Worm (Caenorhabditis elegans) whole organism, dauer: ENCODE data around the gene cyp-23A1.

Experiments
- unc-62 ChIP-seq: sonication (generic microtip); optimal IDR thresholded peaks from 2 replicates; lab custom pipeline; 2017; ENCODE audit warnings: missing biosample characterization, missing genetic modification reagents, missing genetic modification characterization

The cyp-23A1 gene

DNA sequence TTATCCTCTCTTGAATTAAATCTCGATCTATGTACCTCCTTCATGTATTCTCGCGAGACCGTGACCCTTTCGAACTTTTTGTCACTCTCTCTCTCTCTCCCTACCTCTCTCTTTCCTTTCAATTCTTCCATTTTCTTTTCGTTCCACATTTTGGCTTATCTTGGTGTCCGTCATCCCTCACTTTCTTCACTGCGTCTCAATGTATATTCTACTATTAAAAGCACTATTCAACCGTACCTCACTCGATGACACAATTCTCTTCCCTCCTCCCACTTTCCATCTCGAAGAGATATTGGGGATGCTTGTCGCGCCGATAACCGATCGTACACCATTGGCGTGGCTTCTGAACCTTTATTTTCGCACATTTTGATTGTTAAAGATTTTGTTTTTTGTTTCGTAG is 1.3 kb upstream of the cyp-23A1 start:
- TF ChIP-seq unc-62 (GFP tag; lab: Kevin White, UChicago), result no peak

DNA sequence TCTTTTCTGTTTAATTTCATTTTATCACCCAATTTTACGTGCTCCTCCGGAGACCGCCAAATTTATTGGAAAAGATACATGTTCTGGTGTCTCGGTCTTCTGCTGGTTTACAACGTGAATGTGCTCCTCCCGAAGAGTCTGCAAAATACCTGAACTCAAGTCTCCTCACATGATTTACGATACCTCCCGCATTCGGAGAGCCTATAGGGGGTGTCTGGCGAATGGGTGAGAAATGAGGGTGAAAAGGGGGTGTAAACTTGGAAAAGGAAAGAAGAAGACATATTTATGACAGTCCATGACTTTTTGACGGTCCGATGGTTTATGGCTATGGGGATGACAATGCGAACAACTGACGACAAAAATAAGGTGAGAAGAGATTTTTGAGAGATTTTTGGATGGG is 4.3 kb downstream of the cyp-23A1 start:
- no peak for TF ChIP-seq unc-62 (GFP tag; lab: Kevin White, UChicago)

DNA sequence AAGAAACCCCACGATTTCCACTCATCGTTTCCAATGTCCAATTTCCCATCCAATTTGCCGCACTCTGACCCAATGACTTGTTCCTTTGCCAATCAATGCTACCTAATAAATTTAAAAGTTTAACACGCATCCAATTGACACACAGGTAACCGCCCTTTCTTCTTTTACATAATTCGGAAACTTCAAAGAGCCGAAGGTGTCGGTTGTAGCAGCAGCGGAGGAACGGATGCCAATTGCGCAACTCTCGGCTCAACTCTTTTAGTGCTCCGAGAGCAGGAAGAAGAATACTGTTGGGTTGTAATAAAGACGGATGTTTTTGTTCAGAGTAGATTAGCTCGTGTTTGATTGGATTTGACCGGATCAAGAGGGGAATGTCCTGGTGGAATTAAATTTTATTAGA is 5.2 kb downstream of the cyp-23A1 start:
- TF ChIP-seq unc-62 (GFP tag; lab: Kevin White, UChicago), result no peak

DNA sequence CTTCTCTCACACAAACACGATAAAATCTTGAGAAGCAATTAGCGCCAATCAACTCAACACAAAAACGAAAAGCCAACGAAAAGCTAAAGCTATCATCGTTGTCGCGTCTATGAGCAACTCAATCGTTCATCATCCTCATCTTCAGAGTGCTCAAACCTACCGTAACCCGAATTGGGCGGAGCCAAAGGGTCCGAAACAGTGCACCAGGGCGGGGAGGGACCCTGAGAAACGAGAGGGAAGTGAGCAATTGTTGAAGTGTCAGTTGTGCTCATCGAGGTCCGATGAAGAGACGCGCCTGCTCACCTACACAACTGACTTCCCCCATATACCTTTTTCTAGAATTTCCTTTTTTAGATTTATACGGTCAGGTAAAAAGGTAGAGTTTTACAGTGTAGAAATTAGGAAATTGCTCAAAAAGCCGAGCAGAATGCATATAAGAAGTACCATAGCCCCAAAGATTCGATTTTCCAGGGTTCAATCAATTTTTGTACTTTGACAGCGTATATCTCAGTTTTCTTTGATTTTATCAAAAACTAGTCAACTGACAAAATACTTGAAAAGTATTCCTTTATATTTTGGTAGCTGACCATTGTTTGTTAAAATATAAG is 6.4 kb downstream of the cyp-23A1 start, which contains the start of gene hlh-1:
Gene hlh-1, plus strand, starts transcription at position 275 of the 608 bp plus-strand sequence.
- no peak for TF ChIP-seq unc-62 (GFP tag; lab: Kevin White, UChicago)

DNA sequence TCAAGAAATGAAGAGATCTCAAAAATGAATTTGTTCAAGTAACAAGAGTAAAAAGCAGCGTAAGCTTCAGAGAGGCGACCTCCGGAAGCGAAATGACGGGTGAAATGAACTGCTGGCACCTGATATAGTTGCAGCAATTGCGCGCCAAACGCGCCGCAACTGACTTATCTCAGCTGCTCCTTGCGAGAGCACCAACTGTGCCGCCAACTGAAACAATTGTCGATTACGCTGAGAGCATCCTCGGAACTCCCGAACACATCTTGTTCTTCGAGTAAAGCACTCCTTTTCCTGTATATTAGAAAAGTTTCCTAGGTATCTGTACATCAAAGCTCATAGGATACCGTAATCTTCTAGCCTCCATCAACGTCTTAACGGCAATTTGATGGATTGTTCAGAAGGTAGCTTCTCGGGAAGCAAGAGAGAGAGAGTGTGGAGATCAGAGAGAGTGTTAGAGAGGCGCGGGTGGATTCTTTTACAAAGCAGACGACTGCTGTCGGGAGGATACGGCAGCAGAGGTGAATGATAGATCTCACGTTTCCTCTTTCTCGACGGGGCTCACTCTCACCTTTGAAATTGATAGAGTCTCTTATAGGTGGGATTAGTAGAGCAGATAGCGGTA is 8.1 kb downstream of the cyp-23A1 start:
- TF ChIP-seq unc-62 (GFP tag; lab: Kevin White, UChicago), result no peak

DNA sequence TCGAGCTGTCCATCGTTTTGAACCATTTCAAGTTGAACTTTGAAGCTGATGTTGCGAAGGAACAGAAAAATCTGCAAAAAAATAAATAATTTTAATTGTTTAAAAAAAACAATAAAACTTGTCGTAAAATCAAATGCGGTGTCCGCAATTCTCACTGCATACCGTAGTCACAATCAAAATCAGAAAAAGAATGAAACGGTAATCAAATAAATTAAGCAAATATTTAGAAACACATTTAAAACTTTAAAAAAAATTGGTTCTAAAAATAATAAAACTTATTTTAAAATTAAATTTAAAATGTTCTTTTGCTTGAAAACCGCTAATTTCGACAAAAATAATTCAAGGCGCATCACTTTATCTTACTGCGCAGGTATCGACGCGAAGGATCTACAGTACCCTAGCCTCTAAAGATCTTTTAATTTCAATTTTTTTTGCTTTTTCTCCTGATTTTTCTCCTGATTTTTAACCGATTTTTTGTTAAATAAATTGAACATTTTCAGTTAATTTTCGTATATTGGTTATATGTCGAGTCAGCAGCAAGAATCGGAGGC is 11.2 kb downstream of the cyp-23A1 start, which contains the start of the genes B0304.4 and B0304.2:
Gene B0304.4, minus strand, starts transcription at position 101 of the 551 bp plus-strand sequence.
Gene B0304.2, plus strand, starts transcription at position 501 of the 551 bp plus-strand sequence.
- no peak for TF ChIP-seq unc-62 (GFP tag; lab: Kevin White, UChicago)

DNA sequence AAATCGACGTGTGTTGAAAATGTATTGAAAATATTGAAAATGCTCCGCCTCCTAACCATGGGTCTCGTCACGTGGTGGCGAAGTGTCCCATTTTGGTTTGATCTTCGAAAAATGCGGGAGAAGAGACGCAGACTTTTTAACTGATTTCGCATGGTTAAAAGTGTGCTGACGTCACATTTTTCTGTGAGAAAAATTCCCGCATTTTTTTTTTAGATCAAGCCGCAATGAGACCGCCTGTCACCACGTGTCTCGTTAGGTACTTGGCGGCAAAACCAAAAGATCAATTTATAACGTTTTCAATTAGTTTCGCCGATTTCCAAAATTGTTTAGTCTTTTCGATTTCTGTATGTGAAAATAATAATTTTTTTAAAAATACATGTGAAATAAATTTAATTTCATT is 13.2 kb downstream of the cyp-23A1 start:
- no peak for TF ChIP-seq unc-62 (GFP tag; lab: Kevin White, UChicago)

DNA sequence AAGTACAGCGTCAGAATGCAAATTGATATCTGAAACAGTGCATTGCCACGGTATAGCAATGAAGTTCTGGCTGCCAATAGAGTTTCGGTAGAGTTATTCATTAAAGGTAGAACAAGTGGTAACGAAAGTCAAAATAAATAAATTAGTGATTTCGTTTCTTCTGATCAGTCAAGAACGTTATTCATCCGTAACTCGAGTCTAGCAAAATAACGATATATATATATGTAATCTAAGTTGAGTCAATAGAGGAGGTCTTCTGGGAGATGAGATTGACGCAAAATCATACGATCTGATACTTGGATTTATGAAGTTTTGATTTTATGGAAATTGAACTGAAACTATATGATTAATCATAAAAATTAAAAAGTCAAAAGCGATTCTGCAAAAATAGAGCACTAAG is 15.8 kb downstream of the cyp-23A1 start, which contains the start of gene sra-35:
Gene sra-35, minus strand, starts transcription at position 101 of the 400 bp plus-strand sequence.
- no peak for TF ChIP-seq unc-62 (GFP tag; lab: Kevin White, UChicago)

DNA sequence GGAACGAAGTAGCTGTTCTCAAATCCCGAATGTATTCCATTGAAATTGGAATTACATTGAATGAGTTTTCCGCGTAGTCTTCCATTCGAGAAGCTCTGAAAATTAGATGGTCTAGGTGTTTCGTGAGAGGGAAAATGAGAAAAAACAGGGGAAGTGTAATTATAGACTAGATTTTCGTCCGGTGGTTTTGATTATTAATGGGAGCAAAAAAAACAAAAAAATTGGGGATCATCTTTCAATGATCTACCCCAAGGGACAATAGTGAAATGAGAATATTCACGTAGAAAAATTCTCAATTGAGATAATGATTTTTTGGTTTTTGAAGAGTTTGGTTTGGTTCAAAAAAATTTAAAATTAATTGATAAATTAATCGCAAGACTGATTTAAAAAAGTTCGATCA is 19.9 kb downstream of the cyp-23A1 start, which contains the start of gene sra-32:
Gene sra-32, minus strand, starts transcription at position 101 of the 400 bp plus-strand sequence.
- no peak for TF ChIP-seq unc-62 (GFP tag; lab: Kevin White, UChicago)

DNA sequence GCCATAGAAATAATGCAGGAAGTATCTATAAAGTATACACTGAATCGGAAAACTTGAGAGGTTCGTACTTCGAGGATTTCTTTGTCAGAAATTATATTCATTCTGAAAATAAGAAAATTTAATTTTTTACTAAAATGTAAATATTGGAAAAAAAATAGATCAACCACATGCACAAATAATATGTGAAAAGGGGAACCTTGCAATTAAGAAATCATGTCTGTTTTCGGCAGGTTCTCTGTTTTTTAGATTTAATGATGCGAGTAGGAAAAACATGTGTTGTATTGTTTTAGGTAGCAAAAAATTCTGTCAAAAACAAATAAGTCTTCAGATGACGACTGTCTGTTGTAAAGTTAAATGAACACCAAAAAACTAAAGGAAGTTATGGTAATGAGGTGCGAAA is 25.1 kb downstream of the cyp-23A1 start, which contains the start of gene sra-33:
Gene sra-33, minus strand, starts transcription at position 101 of the 400 bp plus-strand sequence.
- no peak for TF ChIP-seq unc-62 (GFP tag; lab: Kevin White, UChicago)

DNA sequence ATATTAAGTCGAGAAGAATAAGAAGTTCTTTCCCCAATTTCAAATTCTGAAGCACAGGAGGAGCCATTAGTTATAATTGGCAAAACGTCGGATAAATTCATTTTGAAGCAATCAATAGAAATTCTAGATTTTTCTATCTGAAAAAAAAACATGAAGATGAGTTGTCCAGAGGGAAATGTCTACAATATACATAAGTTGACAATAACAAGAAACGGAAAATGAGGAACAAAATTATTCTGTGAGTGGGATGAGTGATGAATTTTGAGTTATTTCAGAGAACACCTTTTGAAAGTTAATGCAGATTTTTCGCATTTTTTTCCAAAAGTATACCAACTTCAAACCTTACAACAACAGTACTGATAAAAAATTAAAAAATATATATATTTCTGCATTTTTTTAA is 28.6 kb downstream of the cyp-23A1 start, which contains the start of gene sra-36:
Gene sra-36, minus strand, starts transcription at position 101 of the 400 bp plus-strand sequence.
- no peak for TF ChIP-seq unc-62 (GFP tag; lab: Kevin White, UChicago)

DNA sequence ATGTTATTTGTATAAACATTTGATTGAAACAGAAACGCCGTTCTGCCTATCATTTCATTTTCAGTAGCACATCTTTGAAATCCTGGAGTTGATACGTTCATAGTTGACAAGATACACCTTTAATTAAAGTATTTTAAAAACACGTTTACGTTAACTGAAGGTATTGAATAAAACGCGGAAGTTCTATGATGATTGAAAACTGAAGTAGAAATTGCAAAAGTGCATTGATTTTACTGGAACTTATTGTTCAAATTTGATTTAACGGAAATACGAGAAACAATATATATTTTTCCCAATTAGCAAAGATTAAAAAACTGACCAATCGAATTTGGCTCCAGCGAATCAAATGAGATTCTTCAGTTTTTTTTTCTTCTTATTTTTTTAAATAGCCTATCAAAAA is 31.6 kb downstream of the cyp-23A1 start, which contains the start of gene sra-34:
Gene sra-34, minus strand, starts transcription at position 101 of the 400 bp plus-strand sequence.
- no peak for TF ChIP-seq unc-62 (GFP tag; lab: Kevin White, UChicago)

DNA sequence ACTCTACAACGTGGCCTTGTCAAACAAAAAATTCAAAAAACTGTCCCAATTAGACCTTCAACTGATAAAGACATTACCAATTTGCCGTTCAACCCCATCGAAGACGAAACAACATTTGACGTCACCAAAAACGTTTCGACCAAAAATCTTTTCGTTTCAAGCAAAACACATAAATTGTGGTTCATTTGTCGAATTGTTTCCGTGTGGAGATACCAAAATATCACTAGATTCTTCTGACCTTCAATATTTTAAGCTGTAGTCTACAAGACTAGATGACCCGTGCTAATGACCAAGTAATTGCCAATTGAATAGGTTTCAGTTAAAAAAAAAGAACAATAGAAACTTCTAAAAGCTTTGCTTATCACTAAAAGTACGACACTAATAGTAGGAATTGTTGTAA is 36.4 kb downstream of the cyp-23A1 start:
- no peak for TF ChIP-seq unc-62 (GFP tag; lab: Kevin White, UChicago)

DNA sequence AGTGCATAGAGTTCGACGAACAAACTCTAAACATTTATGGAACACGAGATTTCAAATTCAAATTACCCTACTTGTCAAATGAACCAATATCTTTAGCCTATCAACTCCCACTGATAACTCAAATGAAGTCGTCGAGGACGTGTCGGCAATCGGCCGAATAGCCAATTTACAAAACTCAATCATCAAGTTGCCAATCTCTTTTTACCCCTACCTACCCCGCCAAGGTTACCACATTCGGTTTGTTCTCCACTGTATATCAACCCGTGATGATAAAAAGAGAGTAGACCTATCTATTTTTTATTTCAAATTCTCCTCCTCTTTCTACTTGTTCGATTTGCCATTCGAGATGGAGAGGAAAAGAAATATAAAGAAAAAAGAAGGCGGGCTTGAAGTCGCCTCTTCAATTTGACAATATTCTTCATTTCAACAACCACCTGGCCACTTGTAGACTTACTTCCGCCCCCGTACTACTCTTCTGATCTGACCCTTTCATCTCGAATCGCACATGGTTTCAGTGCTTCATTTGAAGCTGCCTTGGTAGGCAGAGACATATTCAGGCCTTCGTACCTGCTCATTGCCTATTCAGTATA is 38.1 kb downstream of the cyp-23A1 start:
- TF ChIP-seq unc-62 (GFP tag; lab: Kevin White, UChicago), result no peak

DNA sequence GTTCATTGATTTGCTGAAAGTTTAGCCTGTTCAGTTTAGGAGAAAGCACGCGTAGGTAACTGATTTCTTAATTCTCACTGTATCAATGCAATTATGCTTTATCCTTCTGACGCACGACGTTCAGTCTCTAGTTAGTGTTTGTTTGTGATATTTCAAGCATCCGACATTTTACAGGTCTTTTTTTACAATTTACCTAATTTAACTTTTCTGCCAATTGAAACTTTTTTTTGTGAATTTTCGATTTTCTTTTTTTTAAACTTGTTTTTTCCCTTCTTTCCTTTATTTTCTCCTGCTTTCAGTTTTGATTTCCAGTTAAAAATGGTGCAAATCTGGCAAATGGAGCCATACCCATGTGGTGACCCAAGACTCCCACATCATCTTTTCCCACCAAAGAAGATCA is 38.8 kb downstream of the cyp-23A1 start, which contains the start of gene K07E1.1:
Gene K07E1.1, plus strand, starts transcription at position 301 of the 400 bp plus-strand sequence.
- no peak for TF ChIP-seq unc-62 (GFP tag; lab: Kevin White, UChicago)

DNA sequence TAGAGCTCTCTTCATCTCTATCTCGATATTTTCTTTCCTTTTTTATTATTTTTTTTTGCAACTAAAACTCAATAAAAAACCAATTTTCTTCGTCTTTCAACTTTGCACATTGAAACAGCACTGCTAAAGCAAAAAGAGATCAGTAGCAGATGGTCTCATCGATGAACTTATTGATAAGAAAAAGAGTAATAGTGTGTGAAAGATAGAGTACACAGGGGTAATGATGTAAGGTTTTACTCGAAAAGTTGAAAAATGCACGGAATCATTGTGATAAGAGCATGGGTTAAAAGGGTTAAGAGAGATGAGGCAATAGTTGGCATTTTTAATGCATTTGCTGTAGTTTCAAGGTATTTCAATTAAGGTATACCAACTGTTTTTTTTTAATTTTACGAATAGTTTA is 40.1 kb downstream of the cyp-23A1 start:
- TF ChIP-seq unc-62 (GFP tag; lab: Kevin White, UChicago), result no peak
